Worm (Caenorhabditis elegans) whole organism, young adult: ENCODE data around the gene Y22D7AR.14.

Experiments used
- B0261.1 ChIP-seq: sonication (generic microtip); optimal IDR thresholded peaks from 2 replicates; lab custom pipeline; 2016; ENCODE audit warnings: mild to moderate bottlenecking, missing genetic modification characterization, moderate library complexity, missing compliant biosample characterization
- B0336.3 ChIP-seq: fragments of 200-800 bp; sonication (Bioruptor generic); IDR thresholded peaks from 2 replicates; pipeline ENCODE4 v1.3.6; 2022; ENCODE audit warnings: missing genetic modification characterization, missing compliant biosample characterization
- C06A6.2 ChIP-seq: fragments of 200-800 bp; sonication (Bioruptor generic); conservative IDR thresholded peaks from 2 replicates; pipeline ENCODE4 v1.3.6; 2022; ENCODE audit warnings: missing genetic modification characterization, missing compliant biosample characterization
- C17E4.6 ChIP-seq: fragments of 200-800 bp; sonication (Bioruptor generic); IDR thresholded peaks from 2 replicates; pipeline ENCODE4 v1.3.6; 2022; ENCODE audit warnings: missing genetic modification reagents, missing genetic modification characterization, missing compliant biosample characterization
- F22D6.2 ChIP-seq: sonication (generic microtip); optimal IDR thresholded peaks from 2 replicates; lab custom pipeline; 2016; ENCODE audit warnings: mild to moderate bottlenecking, missing genetic modification characterization, missing compliant biosample characterization
- F33H1.4 ChIP-seq: fragments of 200-800 bp; sonication (Bioruptor generic); IDR thresholded peaks from 2 replicates; pipeline ENCODE4 v1.3.6; 2022; ENCODE audit warnings: missing genetic modification reagents, missing genetic modification characterization, missing compliant biosample characterization
- F55B11.4 ChIP-seq: sonication (generic microtip); optimal IDR thresholded peaks from 2 replicates; lab custom pipeline; 2016; ENCODE audit warnings: missing compliant biosample characterization, missing genetic modification characterization, borderline replicate concordance; ENCODE audit not compliant: insufficient read depth
- K11D2.4 ChIP-seq: fragments of 200-800 bp; sonication (Bioruptor generic); IDR thresholded peaks from 2 replicates; pipeline ENCODE4 v1.3.6; 2022; ENCODE audit warnings: missing genetic modification reagents, missing genetic modification characterization, missing compliant biosample characterization
- K12H6.12 ChIP-seq: fragments of 200-800 bp; sonication (Bioruptor generic); optimal IDR thresholded peaks from 2 replicates; lab custom pipeline; 2018; ENCODE audit warnings: mild to moderate bottlenecking, missing genetic modification characterization, missing compliant biosample characterization
- T07F8.4 ChIP-seq: sonication (generic microtip); optimal IDR thresholded peaks from 2 replicates; lab custom pipeline; 2016; ENCODE audit warnings: mild to moderate bottlenecking, missing genetic modification characterization, moderate library complexity, missing compliant biosample characterization
- Y53G8AR.9 ChIP-seq: fragments of 200-800 bp; sonication (Bioruptor generic); conservative IDR thresholded peaks from 2 replicates; pipeline ENCODE4 v1.3.6; 2022; ENCODE audit warnings: missing genetic modification reagents, missing genetic modification characterization, missing compliant biosample characterization
- ZK185.1 ChIP-seq: sonication (generic microtip); optimal IDR thresholded peaks from 2 replicates; lab custom pipeline; 2016; ENCODE audit warnings: mild to moderate bottlenecking, missing genetic modification characterization, missing compliant biosample characterization; ENCODE audit not compliant: poor library complexity, severe bottlenecking
- atf-7 ChIP-seq: sonication (generic microtip); optimal IDR thresholded peaks from 2 replicates; lab custom pipeline; 2017; ENCODE audit warnings: mild to moderate bottlenecking, missing genetic modification characterization, missing compliant biosample characterization
- attf-5 ChIP-seq: fragments of 200-800 bp; sonication (Bioruptor generic); optimal IDR thresholded peaks from 2 replicates; lab custom pipeline; 2018; ENCODE audit warnings: mild to moderate bottlenecking, missing genetic modification characterization, missing compliant biosample characterization
- cebp-1 ChIP-seq, 2 experiments: fragments of 200-800 bp in 1 of 2; sonication (Bioruptor generic) in 1 of 2; sonication (generic microtip) in 1 of 2; IDR thresholded peaks in 1 of 2; optimal IDR thresholded peaks in 1 of 2; 2 replicates each; pipeline versions ENCODE4 v1.3.6 to Lab custom; 2017 to 2022; ENCODE audit warnings: missing compliant biosample characterization in 2 of 2, missing genetic modification characterization in 2 of 2, mild to moderate bottlenecking in 1 of 2, missing genetic modification reagents in 1 of 2, moderate library complexity in 1 of 2
- cebp-2 ChIP-seq: fragments of 200-800 bp; sonication (Bioruptor generic); IDR thresholded peaks from 2 replicates; pipeline ENCODE4 v1.3.6; 2022; ENCODE audit warnings: missing genetic modification characterization, missing compliant biosample characterization
- ceh-79 ChIP-seq: sonication (generic microtip); optimal IDR thresholded peaks from 2 replicates; lab custom pipeline; 2017; ENCODE audit warnings: mild to moderate bottlenecking, missing genetic modification characterization, missing compliant biosample characterization
- ets-4 ChIP-seq: fragments of 200-800 bp; sonication (Bioruptor generic); optimal IDR thresholded peaks from 2 replicates; lab custom pipeline; 2018; ENCODE audit warnings: mild to moderate bottlenecking, missing genetic modification characterization, missing compliant biosample characterization
- gei-17 ChIP-seq: fragments of 200-800 bp; sonication (Bioruptor generic); optimal IDR thresholded peaks from 2 replicates; lab custom pipeline; 2018; ENCODE audit warnings: mild to moderate bottlenecking, missing genetic modification characterization, missing compliant biosample characterization
- hmg-1.2 ChIP-seq: fragments of 200-800 bp; sonication (Bioruptor generic); IDR thresholded peaks from 2 replicates; pipeline ENCODE4 v1.3.6; 2022; ENCODE audit warnings: missing genetic modification reagents, missing genetic modification characterization, missing compliant biosample characterization
- hrde-1 ChIP-seq: sonication (generic microtip); optimal IDR thresholded peaks from 2 replicates; lab custom pipeline; 2016; ENCODE audit warnings: missing genetic modification characterization, mild to moderate bottlenecking, missing compliant biosample characterization, moderate library complexity, missing genotype, missing genetic modification reagents, borderline replicate concordance
- lag-1 ChIP-seq: fragments of 200-800 bp; sonication (Bioruptor generic); IDR thresholded peaks from 2 replicates; pipeline ENCODE4 v1.3.6; 2022; ENCODE audit warnings: missing genetic modification reagents, missing genetic modification characterization, missing compliant biosample characterization
- let-526 ChIP-seq: fragments of 200-800 bp; sonication (Bioruptor generic); IDR thresholded peaks from 2 replicates; pipeline ENCODE4 v1.3.6; 2022; ENCODE audit warnings: missing genetic modification reagents, missing genetic modification characterization, missing compliant biosample characterization
- let-607 ChIP-seq, 2 experiments: fragments of 200-800 bp in 1 of 2; sonication (Bioruptor generic) in 1 of 2; sonication (generic microtip) in 1 of 2; optimal IDR thresholded peaks; 2 replicates each; lab custom pipeline; 2016 to 2018; ENCODE audit warnings: mild to moderate bottlenecking in 2 of 2, missing compliant biosample characterization in 2 of 2, missing genetic modification characterization in 2 of 2, moderate library complexity in 2 of 2, missing genotype in 1 of 2
- lin-35 ChIP-seq, 3 experiments: fragments of 150-350 bp in 2 of 3; sonication (generic microtip) in 1 of 3; optimal IDR thresholded peaks; 2 replicates each; lab custom pipeline; 2014 to 2018; ENCODE audit warnings: missing biosample characterization in 3 of 3, missing genetic modification characterization in 3 of 3, missing genetic modification reagents in 3 of 3
- lin-40 ChIP-seq: sonication (generic microtip); optimal IDR thresholded peaks from 2 replicates; lab custom pipeline; 2016; ENCODE audit warnings: missing genetic modification characterization, mild to moderate bottlenecking, missing compliant biosample characterization, missing genotype, missing genetic modification reagents
- lin-54 ChIP-seq: fragments of 200-800 bp; sonication (Bioruptor generic); optimal IDR thresholded peaks from 2 replicates; lab custom pipeline; 2018; ENCODE audit warnings: mild to moderate bottlenecking, missing genetic modification characterization, missing compliant biosample characterization
- lsy-27 ChIP-seq: sonication (generic microtip); optimal IDR thresholded peaks from 2 replicates; lab custom pipeline; 2017; ENCODE audit warnings: missing genetic modification characterization, mild to moderate bottlenecking, missing compliant biosample characterization, antibody characterized with exemption, missing genotype, borderline replicate concordance; ENCODE audit not compliant: insufficient read depth
- madf-3 ChIP-seq: fragments of 200-800 bp; sonication (Bioruptor generic); IDR thresholded peaks from 2 replicates; pipeline ENCODE4 v1.3.6; 2022; ENCODE audit warnings: missing genetic modification reagents, missing genetic modification characterization, missing compliant biosample characterization
- mcd-1 ChIP-seq: fragments of 200-800 bp; sonication (Bioruptor generic); IDR thresholded peaks from 2 replicates; pipeline ENCODE4 v1.3.6; 2022; ENCODE audit warnings: missing genetic modification reagents, missing genetic modification characterization, missing compliant biosample characterization
- mel-28 ChIP-seq: sonication (generic microtip); optimal IDR thresholded peaks from 2 replicates; lab custom pipeline; 2016; ENCODE audit warnings: borderline replicate concordance, mild to moderate bottlenecking, missing genetic modification characterization, missing compliant biosample characterization
- nfyb-1 ChIP-seq: fragments of 200-800 bp; sonication (Bioruptor generic); IDR thresholded peaks from 2 replicates; pipeline ENCODE4 v1.3.6; 2022; ENCODE audit warnings: missing genetic modification reagents, missing genetic modification characterization, missing compliant biosample characterization
- nhr-179 ChIP-seq: sonication (generic microtip); optimal IDR thresholded peaks from 2 replicates; lab custom pipeline; 2016; ENCODE audit warnings: mild to moderate bottlenecking, missing genetic modification characterization, missing compliant biosample characterization
- nhr-80 ChIP-seq: sonication (generic microtip); optimal IDR thresholded peaks from 2 replicates; lab custom pipeline; 2016; ENCODE audit warnings: missing genetic modification characterization, missing compliant biosample characterization
- pbrm-1 ChIP-seq: fragments of 200-800 bp; sonication (Bioruptor generic); IDR thresholded peaks from 2 replicates; pipeline ENCODE4 v1.3.6; 2022; ENCODE audit warnings: missing genetic modification reagents, missing genetic modification characterization, missing compliant biosample characterization
- pha-4 ChIP-seq: fragments of 150-350 bp; sonication (generic microtip); optimal IDR thresholded peaks from 2 replicates; lab custom pipeline; 2014; ENCODE audit warnings: missing biosample characterization, missing genetic modification reagents, missing genetic modification characterization
- snpc-4 ChIP-seq, 5 experiments: fragments of 150-350 bp in 1 of 5; sonication (generic microtip) in 4 of 5; optimal IDR thresholded peaks; 2 replicates each; lab custom pipeline; 2014 to 2018; ENCODE audit warnings: missing genetic modification characterization in 5 of 5, missing biosample characterization in 3 of 5, antibody characterized with exemption in 2 of 5, mild to moderate bottlenecking in 2 of 5, missing compliant biosample characterization in 2 of 5, missing genotype in 2 of 5, moderate library complexity in 2 of 5, missing genetic modification reagents in 1 of 5
- somi-1 ChIP-seq: fragments of 200-800 bp; sonication (Bioruptor generic); optimal IDR thresholded peaks from 2 replicates; lab custom pipeline; 2018; ENCODE audit warnings: mild to moderate bottlenecking, missing genetic modification characterization, missing compliant biosample characterization
- zim-3 ChIP-seq: sonication (generic microtip); optimal IDR thresholded peaks from 2 replicates; lab custom pipeline; 2017; ENCODE audit warnings: mild to moderate bottlenecking, missing genetic modification characterization, moderate library complexity, missing compliant biosample characterization
- ztf-25 ChIP-seq: fragments of 200-800 bp; sonication (Bioruptor generic); IDR thresholded peaks from 2 replicates; pipeline ENCODE4 v1.3.6; 2022; ENCODE audit warnings: missing genetic modification reagents, missing genetic modification characterization, missing compliant biosample characterization

The Y22D7AR.14 gene

DNA sequence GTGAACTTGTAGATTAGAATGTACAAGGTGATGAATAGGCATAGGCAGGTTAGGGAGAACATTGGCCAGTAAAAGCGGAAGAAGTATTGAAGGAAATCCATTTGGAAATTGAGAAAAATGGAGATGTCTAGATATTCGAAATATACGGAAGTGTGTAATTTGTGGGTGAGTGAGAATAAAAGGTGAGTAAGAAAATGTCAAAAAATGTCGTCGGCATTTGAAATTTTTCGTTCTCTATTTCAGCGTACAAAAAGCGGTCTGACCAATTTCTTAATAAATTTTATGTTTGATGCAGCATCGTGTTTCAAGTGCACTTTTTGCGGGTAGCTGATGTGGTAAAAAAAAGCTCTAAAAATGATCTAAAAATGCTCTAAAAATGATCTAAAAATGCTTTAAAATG lies 5.2 kb upstream of the Y22D7AR.14 start, which contains the start of gene srd-64:
Gene srd-64, minus strand, starts transcription at position 101 of the 400 bp plus-strand sequence.
- TF ChIP-seq F22D6.2 (tag; lab: Kevin White, UChicago) (no peak), F33H1.4 (no peak)

DNA sequence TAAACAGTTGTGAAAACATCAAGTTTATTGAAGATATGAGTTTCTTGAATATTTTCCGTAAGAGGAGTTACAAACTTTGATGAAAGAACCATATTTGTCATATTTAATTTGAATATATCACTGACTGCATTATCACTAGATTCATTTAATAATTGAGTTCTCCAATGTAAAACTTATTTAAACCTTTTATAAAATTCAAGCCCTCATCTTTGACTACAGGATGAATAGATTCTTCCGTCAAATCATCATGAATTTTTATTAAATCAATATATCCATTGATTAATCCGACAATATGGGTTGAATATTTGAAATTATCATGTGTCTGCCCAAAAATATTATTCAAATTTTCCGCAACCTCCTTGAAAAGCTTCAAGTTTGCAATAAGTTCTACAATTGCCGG lies 1.8 kb downstream of the Y22D7AR.14 start, which contains the start of gene Y22D7AR.7:
Gene Y22D7AR.7, minus strand, starts transcription at position 101 of the 400 bp plus-strand sequence.
- TF ChIP-seq C17E4.6 (GFP tag; lab: Robert Waterston, UW) = no peak
- no peak for TF ChIP-seq mcd-1
- no peak for TF ChIP-seq gei-17 (GFP tag; lab: Kevin White, UChicago)
- TF ChIP-seq ZK185.1 (tag; lab: Kevin White, UChicago) = no peak
- no peak for TF ChIP-seq lin-40
- no peak for TF ChIP-seq nhr-80 (tag; lab: Kevin White, UChicago)
- no peak for TF ChIP-seq F33H1.4
- TF ChIP-seq zim-3 (tag; lab: Kevin White, UChicago) = no peak
- TF ChIP-seq ceh-79 = no peak
- no peak for TF ChIP-seq mel-28 (tag; lab: Kevin White, UChicago)
- no peak for TF ChIP-seq madf-3 (GFP tag; lab: Robert Waterston, UW)
- TF ChIP-seq, all 124 proteins: peak for 0

DNA sequence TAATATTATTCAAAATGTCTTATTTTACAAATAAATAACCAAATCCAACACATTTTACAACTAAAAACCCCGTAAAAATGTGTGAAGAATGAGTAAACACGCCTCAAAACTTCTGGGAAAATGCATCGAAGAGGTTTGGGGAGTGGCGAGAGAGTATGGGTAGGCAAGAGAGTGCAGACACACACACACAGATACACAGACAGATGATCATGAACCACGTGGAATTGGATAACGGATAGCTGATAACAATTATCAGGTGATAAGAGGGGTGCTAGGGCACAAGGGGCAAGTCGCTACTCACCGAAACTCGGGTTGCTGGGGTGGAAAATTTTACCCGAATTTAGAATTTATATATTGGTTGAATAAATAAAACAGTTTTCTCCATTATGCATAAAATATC lies 7.6 kb downstream of the Y22D7AR.14 start:
- TF ChIP-seq Y53G8AR.9 (GFP tag; lab: Robert Waterston, UW) (no peak), hmg-1.2 (peak; percentile 80), somi-1 (GFP tag; lab: Kevin White, UChicago) (peak; percentile 27), C06A6.2 (0 out of 2 replicates have a peak, but pooled peaks have one; percentile 22)
- TF ChIP-seq, all 124 proteins: peak for 3

DNA sequence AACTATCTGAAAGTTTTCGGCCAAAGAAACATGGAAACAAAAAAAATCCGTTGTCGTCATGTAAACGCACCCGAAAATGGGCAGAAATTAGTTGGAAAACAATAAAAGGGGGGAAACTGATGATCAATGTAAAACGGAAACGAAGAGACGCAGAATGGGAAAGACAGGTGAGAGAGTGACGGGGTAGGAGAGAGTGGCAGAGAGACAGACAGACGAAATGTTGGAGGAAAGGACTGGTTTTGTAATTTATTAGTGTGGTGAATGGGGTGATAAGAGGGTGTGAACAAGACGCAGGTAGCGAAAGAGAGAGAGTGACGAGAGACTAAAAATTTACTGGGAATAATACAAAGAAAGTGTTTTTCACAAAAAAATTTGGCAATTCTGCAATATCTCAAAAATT lies 8.8 kb downstream of the Y22D7AR.14 start:
- TF ChIP-seq lsy-27 (tag; lab: Kevin White, UChicago) (no peak), cebp-1 (GFP tag; IDR thresholded peaks at IDR 0.05; lab: Robert Waterston, UW) (no peak), cebp-1 (tag; optimal IDR thresholded peaks at IDR 0.05; lab: Kevin White, UChicago) (peak; percentile 61), F55B11.4 (tag; lab: Kevin White, UChicago) (no peak), somi-1 (GFP tag; lab: Kevin White, UChicago) (peak; percentile 14), lin-54 (GFP tag; lab: Kevin White, UChicago) (no peak), attf-5 (GFP tag; lab: Kevin White, UChicago) (peak; percentile 76), let-607 (tag; optimal IDR thresholded peaks at IDR 0.05; lab: Kevin White, UChicago) (peak in 1 of 2 experiments; percentile 8), nhr-179 (tag; lab: Kevin White, UChicago) (no peak), T07F8.4 (tag; lab: Kevin White, UChicago) (no peak), let-526 (GFP tag; lab: Robert Waterston, UW) (no peak), ztf-25 (no peak), mel-28 (tag; lab: Kevin White, UChicago) (no peak), pbrm-1 (peak; percentile 55; the same call in 1 of the 2 replicates), lin-35 (GFP tag; optimal IDR thresholded peaks at IDR 0.05; lab: Kevin White, UChicago) (no peak), cebp-2 (GFP tag; lab: Robert Waterston, UW) (0 out of 2 replicates have a peak, but pooled peaks have one; percentile 22), lin-40 (no peak), pha-4 (no peak), lag-1 (GFP tag; lab: Robert Waterston, UW) (no peak), mcd-1 (0 out of 2 replicates have a peak, but pooled peaks have one; percentile 9), B0261.1 (tag; lab: Kevin White, UChicago) (no peak), ets-4 (peak; percentile 1), snpc-4 (GFP tag; optimal IDR thresholded peaks at IDR 0.05; lab: Kevin White, UChicago) (no peak), snpc-4 (tag; optimal IDR thresholded peaks at IDR 0.05; lab: Kevin White, UChicago) (peak in 1 of 4 experiments; percentile 3), Y53G8AR.9 (GFP tag; lab: Robert Waterston, UW) (no peak), nfyb-1 (peak; percentile 62; the same call in 1 of the 2 replicates), hrde-1 (tag; lab: Kevin White, UChicago) (no peak), K11D2.4 (GFP tag; lab: Robert Waterston, UW) (0 out of 2 replicates have a peak, but pooled peaks have one; percentile 13), ceh-79 (no peak), atf-7 (tag; lab: Kevin White, UChicago) (peak; percentile 66), B0336.3 (peak; percentile 37; the same call in 1 of the 2 replicates), K12H6.12 (tag; lab: Kevin White, UChicago) (no peak)
